Worm (Caenorhabditis elegans) whole organism, L4 larva: ENCODE data around the gene D1086.12.

Experiments
- D1046.2 ChIP-seq: fragments of 200-800 bp; sonication (Bioruptor generic); IDR thresholded peaks from 2 replicates; pipeline ENCODE4 v1.3.6; 2022; ENCODE audit warnings: missing genetic modification characterization, missing compliant biosample characterization
- F10B5.3 ChIP-seq: sonication (generic microtip); optimal IDR thresholded peaks from 2 replicates; lab custom pipeline; 2016; ENCODE audit warnings: mild to moderate bottlenecking, missing genetic modification characterization, missing compliant biosample characterization
- R02D3.7 ChIP-seq: fragments of 150-350 bp; sonication (generic microtip); optimal IDR thresholded peaks from 3 replicates; lab custom pipeline; 2014; ENCODE audit warnings: missing biosample characterization, missing genetic modification characterization
- T20F7.1 ChIP-seq: fragments of 200-800 bp; sonication (Bioruptor generic); optimal IDR thresholded peaks from 2 replicates; lab custom pipeline; 2018; ENCODE audit warnings: mild to moderate bottlenecking, missing genetic modification characterization, missing compliant biosample characterization
- T26A8.4 ChIP-seq: fragments of 200-800 bp; sonication (Bioruptor generic); IDR thresholded peaks from 2 replicates; pipeline ENCODE4 v1.3.6; 2022; ENCODE audit warnings: missing genetic modification characterization, missing compliant biosample characterization
- aha-1 ChIP-seq: fragments of 150-350 bp; peaks from one replicate; lab custom pipeline; 2014; ENCODE audit warnings: missing biosample characterization, missing genetic modification characterization
- ama-1 ChIP-seq: fragments of 150-350 bp; optimal IDR thresholded peaks from 2 replicates; lab custom pipeline; 2014; ENCODE audit warnings: inconsistent platforms, mixed read lengths
- ceh-20 ChIP-seq: fragments of 200-800 bp; sonication (Bioruptor generic); IDR thresholded peaks from 2 replicates; pipeline ENCODE4 v1.3.6; 2022; ENCODE audit warnings: missing genetic modification reagents, missing genetic modification characterization, missing compliant biosample characterization
- ceh-62 ChIP-seq: sonication (generic microtip); optimal IDR thresholded peaks from 2 replicates; lab custom pipeline; 2017; ENCODE audit warnings: missing biosample characterization, missing genetic modification characterization
- ceh-82 ChIP-seq: sonication (generic microtip); optimal IDR thresholded peaks from 2 replicates; lab custom pipeline; 2017; ENCODE audit warnings: missing biosample characterization, missing genetic modification characterization
- dmd-8 ChIP-seq: fragments of 200-800 bp; sonication (Bioruptor generic); IDR thresholded peaks from 2 replicates; pipeline ENCODE4 v1.3.6; 2022; ENCODE audit warnings: missing genetic modification characterization, missing compliant biosample characterization
- dmd-9 ChIP-seq: fragments of 200-800 bp; sonication (Bioruptor generic); IDR thresholded peaks from 2 replicates; pipeline ENCODE4 v1.3.6; 2022; ENCODE audit warnings: missing genetic modification reagents, missing genetic modification characterization, missing compliant biosample characterization
- duxl-1 ChIP-seq: sonication (generic microtip); optimal IDR thresholded peaks from 2 replicates; lab custom pipeline; 2016; ENCODE audit warnings: mild to moderate bottlenecking, missing genetic modification characterization, moderate library complexity, missing compliant biosample characterization; ENCODE audit not compliant: poor library complexity
- egl-43 ChIP-seq: fragments of 200-800 bp; sonication (Bioruptor generic); IDR thresholded peaks from 2 replicates; pipeline ENCODE4 v1.3.6; 2022; ENCODE audit warnings: missing genetic modification reagents, missing genetic modification characterization, missing compliant biosample characterization
- fkh-10 ChIP-seq: fragments of 150-350 bp; optimal IDR thresholded peaks from 2 replicates; lab custom pipeline; 2014; ENCODE audit warnings: missing biosample characterization, missing genetic modification reagents, missing genetic modification characterization
- hlh-11 ChIP-seq: fragments of 200-800 bp; sonication (Bioruptor generic); optimal IDR thresholded peaks from 2 replicates; lab custom pipeline; 2018; ENCODE audit warnings: mild to moderate bottlenecking, missing genetic modification characterization, missing compliant biosample characterization
- hlh-30 ChIP-seq: sonication (generic microtip); optimal IDR thresholded peaks from 2 replicates; lab custom pipeline; 2017; ENCODE audit warnings: antibody characterized with exemption, mild to moderate bottlenecking, missing genetic modification characterization, missing compliant biosample characterization; ENCODE audit not compliant: insufficient read depth
- hmg-1.1 ChIP-seq: fragments of 200-800 bp; sonication (Bioruptor generic); IDR thresholded peaks from 2 replicates; pipeline ENCODE4 v1.3.6; 2022; ENCODE audit warnings: missing genetic modification reagents, missing genetic modification characterization, missing compliant biosample characterization
- lim-7 ChIP-seq: fragments of 200-800 bp; sonication (Bioruptor generic); IDR thresholded peaks from 2 replicates; pipeline ENCODE4 v1.3.6; 2022; ENCODE audit warnings: missing genetic modification characterization, missing compliant biosample characterization
- lin-38 ChIP-seq: fragments of 200-800 bp; sonication (Bioruptor generic); IDR thresholded peaks from 2 replicates; pipeline ENCODE4 v1.3.6; 2022; ENCODE audit warnings: missing genetic modification reagents, missing genetic modification characterization, missing compliant biosample characterization
- lsy-2 ChIP-seq, 2 experiments: fragments of 150-350 bp in 1 of 2; sonication (generic microtip) in 1 of 2; optimal IDR thresholded peaks; 2 replicates each; lab custom pipeline; 2014 to 2017; ENCODE audit warnings: missing biosample characterization in 2 of 2, missing genetic modification characterization in 2 of 2
- mdl-1 ChIP-seq, 2 experiments: fragments of 150-350 bp in 1 of 2; sonication (generic microtip) in 1 of 2; optimal IDR thresholded peaks; 2 replicates each; lab custom pipeline; 2014 to 2017; ENCODE audit warnings: missing biosample characterization in 2 of 2, missing genetic modification characterization in 2 of 2
- mep-1 ChIP-seq: fragments of 150-350 bp; sonication (generic microtip); optimal IDR thresholded peaks from 3 replicates; lab custom pipeline; 2014; ENCODE audit warnings: missing biosample characterization, missing genetic modification characterization
- mxl-3 ChIP-seq: fragments of 200-800 bp; sonication (Bioruptor generic); optimal IDR thresholded peaks from 2 replicates; lab custom pipeline; 2018; ENCODE audit warnings: mild to moderate bottlenecking, missing genetic modification characterization, missing compliant biosample characterization
- nhr-102 ChIP-seq: sonication (generic microtip); optimal IDR thresholded peaks from 2 replicates; lab custom pipeline; 2016; ENCODE audit warnings: mild to moderate bottlenecking, missing genetic modification characterization, moderate library complexity, missing compliant biosample characterization
- nhr-11 ChIP-seq: fragments of 150-350 bp; optimal IDR thresholded peaks from 2 replicates; lab custom pipeline; 2014; ENCODE audit warnings: missing biosample characterization, missing genetic modification characterization
- nhr-25 ChIP-seq: sonication (generic microtip); optimal IDR thresholded peaks from 2 replicates; lab custom pipeline; 2017; ENCODE audit warnings: missing genetic modification characterization, mild to moderate bottlenecking, missing compliant biosample characterization, antibody characterized with exemption, moderate library complexity, borderline replicate concordance; ENCODE audit not compliant: insufficient read depth
- nhr-42 ChIP-seq: fragments of 200-800 bp; sonication (Bioruptor generic); IDR thresholded peaks from 2 replicates; pipeline ENCODE4 v1.3.6; 2022; ENCODE audit warnings: missing genetic modification characterization, missing compliant biosample characterization
- nhr-6 ChIP-seq: fragments of 150-350 bp; optimal IDR thresholded peaks from 2 replicates; lab custom pipeline; 2014; ENCODE audit warnings: missing biosample characterization, missing genetic modification characterization
- pha-4 ChIP-seq, 2 experiments: fragments of 150-350 bp in 1 of 2; fragments of 200-800 bp in 1 of 2; sonication (Bioruptor generic) in 1 of 2; IDR thresholded peaks in 1 of 2; optimal IDR thresholded peaks in 1 of 2; 2 replicates each; pipeline versions ENCODE4 v1.3.6 to Lab custom; 2014 to 2022; ENCODE audit warnings: missing genetic modification characterization in 2 of 2, missing genetic modification reagents in 2 of 2, missing biosample characterization in 1 of 2, missing compliant biosample characterization in 1 of 2
- set-16 ChIP-seq: fragments of 200-800 bp; sonication (Bioruptor generic); IDR thresholded peaks from 2 replicates; pipeline ENCODE4 v1.3.6; 2022; ENCODE audit warnings: missing genetic modification reagents, missing genetic modification characterization, missing compliant biosample characterization
- skn-1 ChIP-seq: fragments of 150-350 bp; optimal IDR thresholded peaks from 2 replicates; lab custom pipeline; 2014; ENCODE audit warnings: missing biosample characterization, missing genetic modification characterization
- snpc-4 ChIP-seq: fragments of 150-350 bp; optimal IDR thresholded peaks from 2 replicates; lab custom pipeline; 2014; ENCODE audit warnings: missing biosample characterization, missing genetic modification characterization
- unc-130 ChIP-seq: sonication (generic microtip); optimal IDR thresholded peaks from 2 replicates; lab custom pipeline; 2016; ENCODE audit warnings: missing genetic modification reagents, missing genetic modification characterization, missing compliant biosample characterization
- vab-7 ChIP-seq: fragments of 200-800 bp; sonication (Bioruptor generic); IDR thresholded peaks from 2 replicates; pipeline ENCODE4 v1.3.6; 2022; ENCODE audit warnings: missing genetic modification reagents, missing genetic modification characterization, missing compliant biosample characterization

The D1086.12 gene

DNA sequence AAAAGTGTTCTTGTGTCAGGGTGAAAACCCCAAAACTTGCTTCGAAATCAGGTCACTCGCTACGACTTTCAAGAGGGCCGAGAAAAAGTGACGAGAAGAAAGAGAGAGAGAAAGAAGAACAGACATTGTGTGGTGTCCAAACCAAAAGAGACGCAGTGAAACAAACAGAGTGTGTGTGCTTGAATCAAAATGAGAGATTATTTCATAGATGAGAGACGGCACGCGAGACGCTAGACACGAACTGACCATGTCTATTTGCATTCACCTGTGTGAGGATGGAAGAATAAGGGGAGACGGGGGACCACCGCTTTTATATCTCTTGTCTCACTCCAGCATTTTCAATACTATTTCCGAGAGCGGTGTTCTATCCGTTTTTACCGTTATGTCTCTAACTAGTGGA is 35.2 kb downstream of the D1086.12 start (continued):
- no peak for TF ChIP-seq nhr-42 (GFP tag; lab: Robert Waterston, UW)
- TF ChIP-seq hmg-1.1 (GFP tag; lab: Robert Waterston, UW): peak; percentile 62
- peak; percentile 35; the same call in 1 of the 2 replicates for TF ChIP-seq T26A8.4 (GFP tag; lab: Robert Waterston, UW)
- TF ChIP-seq lim-7 (GFP tag; lab: Robert Waterston, UW): no peak
- peak; percentile 33 to 69 for TF ChIP-seq lsy-2 (tag; optimal IDR thresholded peaks at IDR 0.05; lab: Kevin White, UChicago)
- no peak for TF ChIP-seq vab-7 (GFP tag; lab: Robert Waterston, UW)
- TF ChIP-seq hlh-30 (tag; lab: Kevin White, UChicago): peak; percentile 75
- peak; percentile 78 for TF ChIP-seq mep-1 (tag; lab: Kevin White, UChicago)
- TF ChIP-seq aha-1 (tag; lab: Kevin White, UChicago): peak; percentile 84
- no peak for TF ChIP-seq unc-130 (GFP tag; lab: Kevin White, UChicago)
- TF ChIP-seq nhr-11 (tag; lab: Kevin White, UChicago): peak; percentile 54
- no peak for TF ChIP-seq dmd-8 (GFP tag; lab: Robert Waterston, UW)
- TF ChIP-seq mdl-1 (tag; optimal IDR thresholded peaks at IDR 0.05; lab: Kevin White, UChicago): peak; percentile 53 to 90
- TF ChIP-seq nhr-6 (tag; lab: Kevin White, UChicago): peak; percentile 97
- no peak for TF ChIP-seq R02D3.7 (tag; lab: Kevin White, UChicago)
- TF ChIP-seq fkh-10 (GFP tag; lab: Kevin White, UChicago): no peak
- TF ChIP-seq lin-38 (GFP tag; lab: Robert Waterston, UW): 0 out of 2 replicates have a peak, but pooled peaks have one; percentile 27
- 0 out of 2 replicates have a peak, but pooled peaks have one; percentile 47 for TF ChIP-seq egl-43 (GFP tag; lab: Robert Waterston, UW)
- TF ChIP-seq D1046.2: no peak
- no peak for TF ChIP-seq T20F7.1 (GFP tag; lab: Kevin White, UChicago)
- no peak for TF ChIP-seq pha-4 (GFP tag; IDR thresholded peaks at IDR 0.05; lab: Robert Waterston, UW)
- TF ChIP-seq pha-4 (tag; optimal IDR thresholded peaks at IDR 0.05; lab: Kevin White, UChicago): peak; percentile 67
- TF ChIP-seq skn-1 (tag; lab: Kevin White, UChicago): no peak
- peak; percentile 81 for TF ChIP-seq mxl-3 (GFP tag; lab: Kevin White, UChicago)

DNA sequence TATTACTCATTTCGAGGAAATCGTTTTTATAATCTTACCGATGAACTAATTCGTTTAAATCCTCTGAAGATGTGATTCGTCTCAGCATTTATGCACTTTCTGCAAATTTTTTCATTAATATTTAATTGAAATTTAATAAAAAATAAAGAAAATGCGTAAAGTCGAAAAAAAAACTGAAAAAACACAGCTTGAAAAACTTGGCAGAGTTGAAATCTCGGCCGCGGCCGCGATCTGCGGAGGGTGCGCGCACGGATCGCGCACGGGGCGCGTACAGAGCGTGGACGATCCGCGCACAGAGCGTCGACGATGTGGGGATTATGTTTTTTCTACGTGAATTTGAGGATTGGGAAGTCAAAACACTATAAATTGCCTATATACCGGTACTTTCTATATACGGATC is 36.8 kb downstream of the D1086.12 start, which contains the start of gene AH10.4:
AH10.4 (minus strand) TSS at position 101 of the 400 bp plus-strand sequence.
- TF ChIP-seq set-16 (GFP tag; lab: Robert Waterston, UW): peak; percentile 42; the same call in 1 of the 2 replicates

DNA sequence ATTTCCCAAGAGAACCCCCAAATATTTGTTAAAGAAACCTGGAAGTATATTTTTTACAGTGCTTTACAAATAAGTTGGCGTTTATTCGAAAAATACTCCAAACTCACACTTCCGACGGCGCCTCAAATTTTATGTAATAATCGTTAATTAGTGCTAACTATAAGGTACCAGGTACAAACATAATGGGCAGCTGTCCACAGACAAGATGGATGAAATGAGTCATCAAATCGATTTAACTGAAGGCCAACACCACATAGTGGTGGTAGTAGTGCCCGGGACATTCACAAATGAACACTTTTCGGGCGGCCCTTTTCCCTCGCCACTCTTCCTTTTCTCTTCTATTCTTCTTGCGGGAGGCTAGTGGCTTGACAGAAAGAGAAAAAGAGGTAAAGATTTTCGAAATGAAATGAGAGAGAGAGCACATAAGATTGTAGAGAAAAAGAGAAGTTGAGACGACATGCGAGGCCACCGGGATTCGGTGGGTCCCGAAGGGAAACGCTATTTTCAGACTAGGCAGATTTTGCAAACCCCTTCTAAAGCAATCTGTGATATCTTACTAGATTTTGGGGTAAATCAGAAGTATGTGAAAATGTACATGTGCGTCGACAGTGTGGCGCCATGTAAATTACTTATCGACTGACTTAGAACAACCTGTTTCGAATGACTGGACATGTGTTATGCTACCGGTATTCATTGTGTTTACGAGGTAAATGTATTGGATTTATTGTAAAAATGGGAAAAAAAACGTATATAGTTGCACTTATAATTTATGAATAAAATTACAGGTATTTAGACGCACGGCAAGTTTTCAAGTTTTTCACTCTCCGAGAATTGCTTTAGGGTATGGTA is 38.5 kb downstream of the D1086.12 start:
- TF ChIP-seq hlh-11 (tag; lab: Kevin White, UChicago) (peak; percentile 10), nhr-25 (tag; lab: Kevin White, UChicago) (peak; percentile 10), snpc-4 (tag; lab: Kevin White, UChicago) (no peak), D1046.2 (no peak), ceh-62 (no peak), mep-1 (tag; lab: Kevin White, UChicago) (peak; percentile 24), nhr-102 (tag; lab: Kevin White, UChicago) (no peak), ceh-82 (tag; lab: Kevin White, UChicago) (no peak), ceh-20 (GFP tag; lab: Robert Waterston, UW) (no peak), nhr-6 (tag; lab: Kevin White, UChicago) (peak; percentile 61), ama-1 (lab: Kevin White, UChicago) (no peak), F10B5.3 (tag; lab: Kevin White, UChicago) (no peak), dmd-9 (GFP tag; lab: Robert Waterston, UW) (no peak), duxl-1 (no peak), aha-1 (tag; lab: Kevin White, UChicago) (peak; percentile 67)
